Fruit fly (Drosophila melanogaster): Measurements from ENCODE around the gene Root.

Gene Root

dm6 chr3R:24073703-24074102, 39.4 kb upstream of the Root start (continued):
- no peak for TF ChIP-seq CG16779 (tag; optimal IDR thresholded peaks at IDR 0.05)
- TF ChIP-seq pdm3 (GFP tag; optimal IDR thresholded peaks at IDR 0.05), result peak; percentile 6
- no peak for TF ChIP-seq CG9139 (GFP tag; optimal IDR thresholded peaks at IDR 0.05)
- TF ChIP-seq Sox15 (GFP tag; optimal IDR thresholded peaks at IDR 0.05), result no peak
- TF ChIP-seq CG8632 (GFP tag; optimal IDR thresholded peaks at IDR 0.05), result no peak
- TF ChIP-seq CG7368 (GFP tag; optimal IDR thresholded peaks at IDR 0.05), result no peak
- no peak for TF ChIP-seq Lpt (GFP tag; optimal IDR thresholded peaks at IDR 0.05)
- TF ChIP-seq OdsH (GFP tag; optimal IDR thresholded peaks at IDR 0.05), result peak; percentile 14
- no peak for TF ChIP-seq Hr39 (GFP tag; optimal IDR thresholded peaks at IDR 0.05)
- no peak for TF ChIP-seq topi (GFP tag; optimal IDR thresholded peaks at IDR 0.05)
- no peak for TF ChIP-seq CG4318 (GFP tag; optimal IDR thresholded peaks at IDR 0.05)
- TF ChIP-seq CG11762 (GFP tag; optimal IDR thresholded peaks at IDR 0.05; ENCODE audit: insufficient read depth), result no peak
- TF ChIP-seq fkh (GFP tag; optimal IDR thresholded peaks at IDR 0.05), result no peak
- no peak for TF ChIP-seq Smox (GFP tag; optimal IDR thresholded peaks at IDR 0.05)
- TF ChIP-seq svp (GFP tag), result no peak
- no peak for TF ChIP-seq CG1621 (tag; optimal IDR thresholded peaks at IDR 0.05)
- peak; percentile 6 for TF ChIP-seq CG6808 (GFP tag; optimal IDR thresholded peaks at IDR 0.05)
- peak in 1 of 2 experiments; percentile 10 for TF ChIP-seq salr (GFP tag; optimal IDR thresholded peaks at IDR 0.05)
- no peak for TF ChIP-seq CG15336 (GFP tag; IDR thresholded peaks at IDR 0.05)
- no peak for TF ChIP-seq CG6792 (GFP tag; optimal IDR thresholded peaks at IDR 0.05)
- TF ChIP-seq ss (GFP tag; optimal IDR thresholded peaks at IDR 0.05), result no peak
- TF ChIP-seq Sox102F (GFP tag; optimal IDR thresholded peaks at IDR 0.05), result no peak
- TF ChIP-seq Ets21C (GFP tag; optimal IDR thresholded peaks at IDR 0.05), result no peak
- TF ChIP-seq spab (GFP tag; optimal IDR thresholded peaks at IDR 0.05), result peak; percentile 16
- no peak for TF ChIP-seq CG11294 (GFP tag; IDR thresholded peaks at IDR 0.05)
- no peak for TF ChIP-seq lz (GFP tag; optimal IDR thresholded peaks at IDR 0.05)
- no peak for TF ChIP-seq CG6163 (GFP tag; IDR thresholded peaks at IDR 0.05)
- peak; percentile 12 for TF ChIP-seq Hr4 (GFP tag; optimal IDR thresholded peaks at IDR 0.05)
- no peak for TF ChIP-seq vri (GFP tag; optimal IDR thresholded peaks at IDR 0.05)
- TF ChIP-seq Hr38 (GFP tag; optimal IDR thresholded peaks at IDR 0.05), result no peak
- TF ChIP-seq fd85E (GFP tag; optimal IDR thresholded peaks at IDR 0.05), result no peak
- TF ChIP-seq esn (GFP tag; optimal IDR thresholded peaks at IDR 0.05), result no peak
- no peak for TF ChIP-seq CG34406 (GFP tag; optimal IDR thresholded peaks at IDR 0.05)
- TF ChIP-seq Ets96B (tag; optimal IDR thresholded peaks at IDR 0.05), result peak; percentile 6
- 0 out of 3 replicates have a peak, but pooled peaks have one; percentile 32 for TF ChIP-seq CG8119 (GFP tag; IDR thresholded peaks at IDR 0.05)
- TF ChIP-seq acj6 (GFP tag; optimal IDR thresholded peaks at IDR 0.05), result no peak
- no peak for TF ChIP-seq eg (GFP tag; IDR thresholded peaks at IDR 0.05)

dm6 chr3R:24079110-24079509, 34.0 kb upstream of the Root start:
- TF ChIP-seq CG32006 (GFP tag; optimal IDR thresholded peaks at IDR 0.05) (peak; percentile 42), pdm3 (GFP tag; optimal IDR thresholded peaks at IDR 0.05) (peak; percentile 8), Eip78C (GFP tag) (peak; percentile 29), fkh (GFP tag; optimal IDR thresholded peaks at IDR 0.05) (no peak), CG4318 (GFP tag; optimal IDR thresholded peaks at IDR 0.05) (no peak), CG3919 (GFP tag; optimal IDR thresholded peaks at IDR 0.05) (peak; percentile 10), dac (GFP tag; optimal IDR thresholded peaks at IDR 0.05) (no peak), CG34406 (GFP tag; optimal IDR thresholded peaks at IDR 0.05) (no peak), esn (GFP tag; optimal IDR thresholded peaks at IDR 0.05) (no peak), CG11762 (GFP tag; optimal IDR thresholded peaks at IDR 0.05; ENCODE audit: insufficient read depth) (no peak), CG1621 (tag; optimal IDR thresholded peaks at IDR 0.05) (no peak), fd85E (GFP tag; optimal IDR thresholded peaks at IDR 0.05) (no peak), CG8119 (GFP tag; IDR thresholded peaks at IDR 0.05) (peak; percentile 49; the same call in 1 of the 3 replicates), CG8632 (GFP tag; optimal IDR thresholded peaks at IDR 0.05) (peak; percentile 9), net (GFP tag; optimal IDR thresholded peaks at IDR 0.05) (peak; percentile 18), Hr4 (GFP tag; optimal IDR thresholded peaks at IDR 0.05) (peak; percentile 46), CG7368 (GFP tag; optimal IDR thresholded peaks at IDR 0.05) (no peak), lz (GFP tag; optimal IDR thresholded peaks at IDR 0.05) (no peak), OdsH (GFP tag; optimal IDR thresholded peaks at IDR 0.05) (peak; percentile 10), CG6276 (GFP tag; optimal IDR thresholded peaks at IDR 0.05) (peak; percentile 17), Gug (GFP tag; IDR thresholded peaks at IDR 0.05) (0 out of 2 replicates have a peak, but pooled peaks have one; percentile 19), svp (GFP tag) (no peak), CG6792 (GFP tag; optimal IDR thresholded peaks at IDR 0.05) (no peak), Sox15 (GFP tag; optimal IDR thresholded peaks at IDR 0.05) (no peak), CG3032 (tag; optimal IDR thresholded peaks at IDR 0.05) (peak; percentile 34), CG9139 (GFP tag; optimal IDR thresholded peaks at IDR 0.05) (no peak), Ets21C (GFP tag; optimal IDR thresholded peaks at IDR 0.05) (no peak), ss (GFP tag; optimal IDR thresholded peaks at IDR 0.05) (no peak), Ets96B (tag; optimal IDR thresholded peaks at IDR 0.05) (peak; percentile 33), Sox102F (GFP tag; optimal IDR thresholded peaks at IDR 0.05) (no peak), Smox (GFP tag; optimal IDR thresholded peaks at IDR 0.05) (no peak), CG11294 (GFP tag; IDR thresholded peaks at IDR 0.05) (no peak), CG15336 (GFP tag; IDR thresholded peaks at IDR 0.05) (0 out of 2 replicates have a peak, but pooled peaks have one; percentile 13), eg (GFP tag; IDR thresholded peaks at IDR 0.05) (peak; percentile 49; the same call in 2 of the 3 replicates), vri (GFP tag; optimal IDR thresholded peaks at IDR 0.05) (no peak), dsx (GFP tag; optimal IDR thresholded peaks at IDR 0.05; ENCODE audit: poor library complexity, severe bottlenecking) (no peak)

All from whole organism, prepupa.